Worm (Caenorhabditis elegans) whole organism, L1 larva: ENCODE data around the gene F54F2.7.

Source experiments
- C04F5.9 ChIP-seq: sonication (generic microtip); optimal IDR thresholded peaks from 2 replicates; lab custom pipeline; 2016; ENCODE audit warnings: missing genetic modification characterization, missing compliant biosample characterization
- C16A3.4 ChIP-seq: fragments of 150-350 bp; optimal IDR thresholded peaks from 2 replicates; lab custom pipeline; 2014; ENCODE audit warnings: missing biosample characterization, missing genetic modification characterization
- C34B4.2 ChIP-seq: sonication (generic microtip); optimal IDR thresholded peaks from 2 replicates; lab custom pipeline; 2017; ENCODE audit warnings: mild to moderate bottlenecking, missing genetic modification characterization, missing compliant biosample characterization
- F16B12.6 ChIP-seq: fragments of 150-350 bp; optimal IDR thresholded peaks from 2 replicates; lab custom pipeline; 2014; ENCODE audit warnings: missing biosample characterization, missing genetic modification characterization
- aha-1 ChIP-seq: fragments of 150-350 bp; optimal IDR thresholded peaks from 2 replicates; lab custom pipeline; 2014; ENCODE audit warnings: missing biosample characterization, missing genetic modification characterization
- alr-1 ChIP-seq: fragments of 200-800 bp; sonication (Bioruptor generic); optimal IDR thresholded peaks from 2 replicates; lab custom pipeline; 2018; ENCODE audit warnings: borderline replicate concordance, mild to moderate bottlenecking, missing genetic modification characterization, missing compliant biosample characterization
- ama-1 ChIP-seq: fragments of 150-350 bp; optimal IDR thresholded peaks from 2 replicates; lab custom pipeline; 2014
- ceh-82 ChIP-seq, 3 experiments: fragments of 150-350 bp in 1 of 3; sonication (generic microtip) in 2 of 3; optimal IDR thresholded peaks; 2 replicates each; lab custom pipeline; 2014 to 2017; ENCODE audit warnings: missing biosample characterization in 3 of 3, missing genetic modification characterization in 3 of 3
- ceh-90 ChIP-seq: sonication (generic microtip); optimal IDR thresholded peaks from 2 replicates; lab custom pipeline; 2016; ENCODE audit warnings: missing genetic modification characterization, missing compliant biosample characterization
- ces-1 ChIP-seq: fragments of 150-350 bp; optimal IDR thresholded peaks from 2 replicates; lab custom pipeline; 2014; ENCODE audit warnings: missing biosample characterization, missing genetic modification reagents, missing genetic modification characterization
- dsc-1 ChIP-seq: sonication (generic microtip); optimal IDR thresholded peaks from 2 replicates; lab custom pipeline; 2016; ENCODE audit warnings: mild to moderate bottlenecking, missing genetic modification characterization, missing compliant biosample characterization
- efl-1 ChIP-seq, 4 experiments: fragments of 150-350 bp; optimal IDR thresholded peaks in 3 of 4; peaks in 1 of 4; 1 replicate in 1 of 4; 2 replicates in 3 of 4; lab custom pipeline; 2014; ENCODE audit warnings: missing biosample characterization in 2 of 4, missing genetic modification characterization in 2 of 4, missing genetic modification reagents in 2 of 4
- egl-27 ChIP-seq, 2 experiments: fragments of 150-350 bp in 1 of 2; sonication (generic microtip); optimal IDR thresholded peaks; 3 replicates each; lab custom pipeline; 2017 to 2018; ENCODE audit warnings: missing biosample characterization in 2 of 2, missing genetic modification characterization in 2 of 2, missing genetic modification reagents in 2 of 2
- ets-5 ChIP-seq: fragments of 200-800 bp; sonication (Bioruptor generic); IDR thresholded peaks from 2 replicates; pipeline ENCODE4 v1.3.6; 2022; ENCODE audit warnings: missing genetic modification characterization, missing compliant biosample characterization
- fkh-10 ChIP-seq: sonication (generic microtip); optimal IDR thresholded peaks from 2 replicates; lab custom pipeline; 2017; ENCODE audit warnings: missing biosample characterization, missing genetic modification reagents, missing genetic modification characterization
- fkh-8 ChIP-seq: sonication (generic microtip); optimal IDR thresholded peaks from 2 replicates; lab custom pipeline; 2016; ENCODE audit warnings: mild to moderate bottlenecking, missing genetic modification characterization, missing compliant biosample characterization
- grh-1 ChIP-seq: fragments of 200-800 bp; sonication (Bioruptor generic); IDR thresholded peaks from 2 replicates; pipeline ENCODE4 v1.3.6; 2022; ENCODE audit warnings: missing genetic modification reagents, missing genetic modification characterization, missing compliant biosample characterization
- hlh-4 ChIP-seq: sonication (generic microtip); optimal IDR thresholded peaks from 2 replicates; lab custom pipeline; 2016; ENCODE audit warnings: mild to moderate bottlenecking, missing genetic modification characterization, missing compliant biosample characterization
- hpl-2 ChIP-seq: fragments of 150-350 bp; optimal IDR thresholded peaks from 2 replicates; lab custom pipeline; 2014; ENCODE audit warnings: missing biosample characterization, missing genetic modification reagents, missing genetic modification characterization
- isw-1 ChIP-seq: fragments of 200-800 bp; sonication (Bioruptor generic); IDR thresholded peaks from 2 replicates; pipeline ENCODE4 v1.3.6; 2022; ENCODE audit warnings: missing genetic modification characterization, missing compliant biosample characterization
- jun-1 ChIP-seq: fragments of 150-350 bp; optimal IDR thresholded peaks from 2 replicates; lab custom pipeline; 2014; ENCODE audit warnings: missing biosample characterization, missing genetic modification reagents, missing genetic modification characterization
- lin-13 ChIP-seq: fragments of 150-350 bp; optimal IDR thresholded peaks from 2 replicates; lab custom pipeline; 2014; ENCODE audit warnings: missing biosample characterization, missing genetic modification reagents, missing genetic modification characterization
- lir-3 ChIP-seq: sonication (generic microtip); optimal IDR thresholded peaks from 2 replicates; lab custom pipeline; 2016; ENCODE audit warnings: mild to moderate bottlenecking, missing genetic modification characterization, moderate library complexity, missing compliant biosample characterization; ENCODE audit not compliant: poor library complexity
- lsy-2 ChIP-seq, 2 experiments: fragments of 150-350 bp; optimal IDR thresholded peaks; 2 replicates each; lab custom pipeline; 2014; ENCODE audit warnings: missing biosample characterization in 2 of 2, missing genetic modification characterization in 2 of 2
- mab-9 ChIP-seq: fragments of 200-800 bp; sonication (Bioruptor generic); IDR thresholded peaks from 2 replicates; pipeline ENCODE4 v1.3.6; 2022; ENCODE audit warnings: missing genetic modification reagents, missing genetic modification characterization, missing compliant biosample characterization
- mdl-1 ChIP-seq, 2 experiments: fragments of 150-350 bp; optimal IDR thresholded peaks; 2 replicates each; lab custom pipeline; 2014 to 2017; ENCODE audit warnings: missing biosample characterization in 2 of 2, missing genetic modification characterization in 2 of 2, inconsistent platforms in 1 of 2
- mef-2 ChIP-seq: fragments of 150-350 bp; optimal IDR thresholded peaks from 2 replicates; lab custom pipeline; 2014; ENCODE audit warnings: missing biosample characterization, missing genetic modification characterization
- mep-1 ChIP-seq: fragments of 150-350 bp; optimal IDR thresholded peaks from 2 replicates; lab custom pipeline; 2014; ENCODE audit warnings: missing biosample characterization, missing genetic modification characterization
- nhr-12 ChIP-seq: sonication (generic microtip); optimal IDR thresholded peaks from 2 replicates; lab custom pipeline; 2017; ENCODE audit warnings: missing biosample characterization, missing genetic modification characterization
- nhr-19 ChIP-seq: fragments of 200-800 bp; sonication (Bioruptor generic); conservative IDR thresholded peaks from 2 replicates; pipeline ENCODE4 v1.3.6; 2022; ENCODE audit warnings: missing genetic modification characterization, missing compliant biosample characterization
- nhr-20 ChIP-seq: sonication (generic microtip); optimal IDR thresholded peaks from 2 replicates; lab custom pipeline; 2016; ENCODE audit warnings: mild to moderate bottlenecking, missing genetic modification characterization, missing compliant biosample characterization
- nhr-237 ChIP-seq: fragments of 150-350 bp; optimal IDR thresholded peaks from 2 replicates; lab custom pipeline; 2014; ENCODE audit warnings: missing biosample characterization, missing genetic modification characterization
- nhr-28 ChIP-seq: fragments of 150-350 bp; optimal IDR thresholded peaks from 2 replicates; lab custom pipeline; 2014; ENCODE audit warnings: missing biosample characterization, missing genetic modification characterization
- nhr-76 ChIP-seq: sonication (generic microtip); optimal IDR thresholded peaks from 2 replicates; lab custom pipeline; 2017; ENCODE audit warnings: missing biosample characterization, missing genetic modification characterization
- nhr-84 ChIP-seq: sonication (generic microtip); optimal IDR thresholded peaks from 2 replicates; lab custom pipeline; 2017; ENCODE audit warnings: missing biosample characterization, missing genetic modification characterization
- nhr-85 ChIP-seq: sonication (generic microtip); peaks from one replicate; lab custom pipeline; 2016; ENCODE audit warnings: missing genetic modification characterization, inconsistent platforms, missing compliant biosample characterization
- pag-3 ChIP-seq: sonication (generic microtip); optimal IDR thresholded peaks from 2 replicates; lab custom pipeline; 2017; ENCODE audit warnings: missing genetic modification characterization, mild to moderate bottlenecking, missing compliant biosample characterization, antibody characterized with exemption, borderline replicate concordance; ENCODE audit not compliant: insufficient read depth
- pax-3 ChIP-seq: fragments of 200-800 bp; sonication (Bioruptor generic); optimal IDR thresholded peaks from 2 replicates; lab custom pipeline; 2018; ENCODE audit warnings: mild to moderate bottlenecking, missing genetic modification characterization, moderate library complexity, missing compliant biosample characterization
- pqm-1 ChIP-seq: sonication (generic microtip); optimal IDR thresholded peaks from 3 replicates; lab custom pipeline; 2017; ENCODE audit warnings: missing biosample characterization, missing genetic modification characterization
- snpc-4 ChIP-seq: fragments of 150-350 bp; optimal IDR thresholded peaks from 2 replicates; lab custom pipeline; 2014; ENCODE audit warnings: missing biosample characterization, missing genetic modification characterization
- sox-4 ChIP-seq: sonication (generic microtip); optimal IDR thresholded peaks from 2 replicates; lab custom pipeline; 2016; ENCODE audit warnings: missing genetic modification characterization, missing compliant biosample characterization
- swsn-7 ChIP-seq: sonication (generic microtip); optimal IDR thresholded peaks from 2 replicates; lab custom pipeline; 2016; ENCODE audit warnings: missing genetic modification characterization, missing compliant biosample characterization
- tbx-2 ChIP-seq: sonication (generic microtip); optimal IDR thresholded peaks from 2 replicates; lab custom pipeline; 2016; ENCODE audit warnings: missing genetic modification characterization, missing compliant biosample characterization
- tlp-1 ChIP-seq: fragments of 150-350 bp; optimal IDR thresholded peaks from 2 replicates; lab custom pipeline; 2014; ENCODE audit warnings: missing biosample characterization, missing genetic modification characterization
- unc-130 ChIP-seq: fragments of 150-350 bp; optimal IDR thresholded peaks from 2 replicates; lab custom pipeline; 2017; ENCODE audit warnings: missing biosample characterization, missing genetic modification characterization, inconsistent platforms
- unc-86 ChIP-seq: sonication (generic microtip); optimal IDR thresholded peaks from 2 replicates; lab custom pipeline; 2016; ENCODE audit warnings: missing genetic modification characterization, missing compliant biosample characterization
- unc-98 ChIP-seq: fragments of 200-800 bp; sonication (Bioruptor generic); IDR thresholded peaks from 2 replicates; pipeline ENCODE4 v1.3.6; 2022; ENCODE audit warnings: missing genetic modification characterization, missing compliant biosample characterization
- vab-15 ChIP-seq: sonication (generic microtip); optimal IDR thresholded peaks from 2 replicates; lab custom pipeline; 2017; ENCODE audit warnings: missing genotype, mild to moderate bottlenecking, missing genetic modification characterization, missing compliant biosample characterization
- zag-1 ChIP-seq: fragments of 150-350 bp; optimal IDR thresholded peaks from 2 replicates; lab custom pipeline; 2014; ENCODE audit warnings: missing biosample characterization, missing genetic modification characterization
- zip-4 ChIP-seq: fragments of 200-800 bp; sonication (Bioruptor generic); optimal IDR thresholded peaks from 2 replicates; lab custom pipeline; 2018; ENCODE audit warnings: mild to moderate bottlenecking, missing genetic modification characterization, moderate library complexity, missing compliant biosample characterization

F54F2.7 gene

DNA sequence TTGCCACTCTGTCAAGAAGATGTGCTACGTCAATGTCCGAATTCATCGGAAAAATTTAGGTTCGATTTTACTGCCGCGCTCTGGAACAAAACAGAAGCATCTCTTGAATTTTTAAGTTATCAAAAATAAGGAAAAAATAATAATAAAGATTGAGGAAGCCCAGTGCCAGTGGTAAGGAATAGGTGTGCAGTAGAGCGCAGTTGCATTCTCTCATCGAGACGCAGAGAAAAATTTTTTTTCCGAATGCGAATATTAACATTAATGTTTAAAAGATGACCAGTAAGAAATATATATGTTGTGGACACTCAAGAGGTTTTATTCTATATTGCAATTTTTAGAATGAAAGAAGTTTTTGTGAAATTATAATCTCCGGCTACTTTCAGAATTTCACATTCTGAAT, 40.6 kb upstream of the F54F2.7 start (continued):
- TF ChIP-seq unc-86: peak; percentile 4
- TF ChIP-seq sox-4: no peak
- TF ChIP-seq fkh-8 (tag; lab: Kevin White, UChicago): peak; percentile 1
- no peak for TF ChIP-seq hlh-4 (tag; lab: Kevin White, UChicago)
- peak; percentile 2; the same call in 1 of the 2 replicates for TF ChIP-seq isw-1 (GFP tag; lab: Robert Waterston, UW)
- TF ChIP-seq grh-1: no peak
- TF ChIP-seq nhr-85 (tag; lab: Kevin White, UChicago): peak; percentile 70
- no peak for TF ChIP-seq zip-4 (GFP tag; lab: Kevin White, UChicago)
- peak; percentile 28 for TF ChIP-seq tbx-2
- peak; percentile 52 for TF ChIP-seq swsn-7
- no peak for TF ChIP-seq nhr-12 (tag; lab: Kevin White, UChicago)
- TF ChIP-seq nhr-76 (tag; lab: Kevin White, UChicago): no peak
- peak; percentile 64 for TF ChIP-seq mep-1 (tag; lab: Kevin White, UChicago)
- TF ChIP-seq vab-15 (tag; lab: Kevin White, UChicago): peak; percentile 0
- no peak for TF ChIP-seq pqm-1 (tag; lab: Kevin White, UChicago)
- no peak for TF ChIP-seq alr-1
- TF ChIP-seq ama-1 (lab: Kevin White, UChicago): no peak
- TF ChIP-seq lin-13 (GFP tag; lab: Kevin White, UChicago): no peak
- TF ChIP-seq ces-1 (GFP tag; lab: Kevin White, UChicago): no peak
- TF ChIP-seq lir-3 (tag; lab: Kevin White, UChicago): peak; percentile 44
- TF ChIP-seq egl-27 (tag; optimal IDR thresholded peaks at IDR 0.05; lab: Kevin White, UChicago): no peak
- no peak for TF ChIP-seq nhr-84
- TF ChIP-seq lsy-2 (tag; optimal IDR thresholded peaks at IDR 0.05; lab: Kevin White, UChicago): peak; percentile 66 to 74
- TF ChIP-seq nhr-20 (tag; lab: Kevin White, UChicago): peak; percentile 37
- TF ChIP-seq fkh-10: no peak
- peak; percentile 26 for TF ChIP-seq C04F5.9
- no peak for TF ChIP-seq ceh-90 (tag; lab: Kevin White, UChicago)
- TF ChIP-seq dsc-1: no peak
- peak; percentile 75 to 76 for TF ChIP-seq efl-1 (optimal IDR thresholded peaks at IDR 0.05; lab: Kevin White, UChicago)
- TF ChIP-seq efl-1 (GFP tag; optimal IDR thresholded peaks at IDR 0.05 in 1 of 2; lab: Kevin White, UChicago): peak; percentile 75 to 96
- no peak for TF ChIP-seq unc-98 (GFP tag; lab: Robert Waterston, UW)
- no peak for TF ChIP-seq snpc-4
- TF ChIP-seq mdl-1 (tag; optimal IDR thresholded peaks at IDR 0.05; lab: Kevin White, UChicago): peak in 1 of 2 experiments; percentile 15
- TF ChIP-seq C16A3.4 (tag; lab: Kevin White, UChicago): peak; percentile 66
- no peak for TF ChIP-seq tlp-1 (tag; lab: Kevin White, UChicago)
- TF ChIP-seq F16B12.6 (tag; lab: Kevin White, UChicago): peak; percentile 18
- no peak for TF ChIP-seq mab-9 (GFP tag; lab: Robert Waterston, UW)
- TF ChIP-seq zag-1 (tag; lab: Kevin White, UChicago): no peak
- TF ChIP-seq unc-130 (tag; lab: Kevin White, UChicago): peak; percentile 69
- TF ChIP-seq ceh-82 (tag; optimal IDR thresholded peaks at IDR 0.05; lab: Kevin White, UChicago): peak; percentile 15 to 43 (median 17)
- TF ChIP-seq ets-5: no peak
- no peak for TF ChIP-seq pax-3 (tag; lab: Kevin White, UChicago)
- TF ChIP-seq aha-1 (tag; lab: Kevin White, UChicago): no peak
- no peak for TF ChIP-seq nhr-28
- no peak for TF ChIP-seq hpl-2 (GFP tag; lab: Kevin White, UChicago)
- TF ChIP-seq C34B4.2 (tag; lab: Kevin White, UChicago): no peak
- TF ChIP-seq jun-1: no peak
- no peak for TF ChIP-seq pag-3 (tag; lab: Kevin White, UChicago)
- TF ChIP-seq nhr-19: peak; percentile 35; the same call in 1 of the 2 replicates
- no peak for TF ChIP-seq nhr-237
- TF ChIP-seq mef-2: no peak
